Fruit fly (Drosophila melanogaster) whole organism, embryonic: Measurements from ENCODE around the gene CG14803.

Experiments used
- Bdp1 ChIP-seq: fragments of 200-800 bp; sonication (Bioruptor generic); optimal IDR thresholded peaks from 3 replicates; lab custom pipeline; 2016; ENCODE audit warnings: missing biosample characterization, missing genetic modification characterization
- Blimp-1 ChIP-seq: fragments of 200-800 bp; sonication (Bioruptor generic); optimal IDR thresholded peaks from 3 replicates; lab custom pipeline; 2018; ENCODE audit warnings: missing biosample characterization, missing genetic modification characterization, mild to moderate bottlenecking, moderate library complexity, missing genetic modification reagents
- CG11695 ChIP-seq: fragments of 200-800 bp; sonication (Bioruptor generic); IDR thresholded peaks from 3 replicates; pipeline ENCODE4 v1.3.6; 2022; ENCODE audit warnings: missing biosample characterization, missing genetic modification characterization
- CG13424 ChIP-seq: fragments of 200-800 bp; sonication (Bioruptor generic); optimal IDR thresholded peaks from 2 replicates; lab custom pipeline; 2019; ENCODE audit warnings: missing biosample characterization, mild to moderate bottlenecking, missing genetic modification characterization, moderate library complexity
- CG15073 ChIP-seq: fragments of 200-800 bp; sonication (Bioruptor generic); optimal IDR thresholded peaks from 2 replicates; lab custom pipeline; 2016; ENCODE audit warnings: missing biosample characterization, missing genetic modification characterization
- CG1529 ChIP-seq: fragments of 200-800 bp; sonication (Bioruptor generic); optimal IDR thresholded peaks from 3 replicates; lab custom pipeline; 2018; ENCODE audit warnings: missing biosample characterization, missing genetic modification characterization
- CG16813 ChIP-seq: fragments of 200-800 bp; sonication (Bioruptor generic); IDR thresholded peaks from 3 replicates; pipeline ENCODE4 v1.3.6; 2022; ENCODE audit warnings: missing biosample characterization, missing genetic modification characterization; ENCODE audit not compliant: partially characterized antibody
- CG16815 ChIP-seq: fragments of 200-800 bp; sonication (Bioruptor generic); optimal IDR thresholded peaks from 3 replicates; lab custom pipeline; 2017; ENCODE audit warnings: missing biosample characterization, mild to moderate bottlenecking, missing genetic modification characterization
- CG17829 ChIP-seq: fragments of 200-800 bp; optimal IDR thresholded peaks from 2 replicates; lab custom pipeline; 2019; ENCODE audit warnings: missing biosample characterization, mild to moderate bottlenecking, missing genetic modification characterization, moderate library complexity
- CG1792 ChIP-seq: fragments of 200-800 bp; sonication (Bioruptor generic); optimal IDR thresholded peaks from 2 replicates; lab custom pipeline; 2016; ENCODE audit warnings: missing biosample characterization, missing genetic modification characterization
- CG2199 ChIP-seq: fragments of 200-800 bp; sonication (Bioruptor generic); IDR thresholded peaks from 3 replicates; pipeline ENCODE4 v1.3.6; 2022; ENCODE audit warnings: missing biosample characterization, missing genetic modification characterization
- CG2712 ChIP-seq: fragments of 200-800 bp; optimal IDR thresholded peaks from 3 replicates; lab custom pipeline; 2019; ENCODE audit warnings: missing biosample characterization, mild to moderate bottlenecking, missing genetic modification characterization, moderate library complexity
- CG31441 ChIP-seq: fragments of 200-800 bp; sonication (Bioruptor generic); IDR thresholded peaks from 2 replicates; pipeline ENCODE4 v1.3.6; 2022; ENCODE audit warnings: missing biosample characterization, missing genetic modification characterization
- CG3163 ChIP-seq: fragments of 200-800 bp; sonication (Bioruptor generic); optimal IDR thresholded peaks from 3 replicates; lab custom pipeline; 2016; ENCODE audit warnings: missing biosample characterization, missing genetic modification characterization
- CG33213 ChIP-seq: fragments of 200-800 bp; sonication (Bioruptor generic); optimal IDR thresholded peaks from 3 replicates; lab custom pipeline; 2016; ENCODE audit warnings: missing biosample characterization, missing genetic modification characterization
- CG6791 ChIP-seq: fragments of 200-800 bp; sonication (Bioruptor generic); IDR thresholded peaks from 3 replicates; pipeline ENCODE4 v1.3.6; 2022; ENCODE audit warnings: missing biosample characterization, missing genetic modification characterization; ENCODE audit not compliant: partially characterized antibody
- CG7556 ChIP-seq: fragments of 200-800 bp; sonication (Bioruptor generic); optimal IDR thresholded peaks from 2 replicates; lab custom pipeline; 2017; ENCODE audit warnings: missing biosample characterization, mild to moderate bottlenecking, missing genetic modification characterization
- CG8359 ChIP-seq: fragments of 200-800 bp; sonication (Bioruptor generic); optimal IDR thresholded peaks from 2 replicates; lab custom pipeline; 2017; ENCODE audit warnings: missing biosample characterization, mild to moderate bottlenecking, missing genetic modification characterization, borderline replicate concordance
- CG8388 ChIP-seq: fragments of 200-800 bp; sonication (Bioruptor generic); optimal IDR thresholded peaks from 2 replicates; lab custom pipeline; 2019; ENCODE audit warnings: missing biosample characterization, mild to moderate bottlenecking, missing genetic modification characterization, moderate library complexity
- CG9609 ChIP-seq: fragments of 200-800 bp; sonication (Bioruptor generic); optimal IDR thresholded peaks from 3 replicates; lab custom pipeline; 2016; ENCODE audit warnings: missing biosample characterization, missing genetic modification characterization
- CHES-1-like ChIP-seq: fragments of 200-800 bp; sonication (Bioruptor generic); optimal IDR thresholded peaks from 2 replicates; lab custom pipeline; 2016; ENCODE audit warnings: missing biosample characterization, missing genetic modification characterization
- Camta ChIP-seq: fragments of 200-800 bp; sonication (Bioruptor generic); optimal IDR thresholded peaks from 2 replicates; lab custom pipeline; 2016; ENCODE audit warnings: missing biosample characterization, missing genetic modification characterization
- D ChIP-seq, 2 experiments: fragments of 200-800 bp in 1 of 2; fragments of >200 bp in 1 of 2; sonication (Bioruptor generic) in 1 of 2; optimal IDR thresholded peaks; 2 replicates in 1 of 2; 3 replicates in 1 of 2; lab custom pipeline; 2017; ENCODE audit warnings: mild to moderate bottlenecking in 1 of 2, missing biosample characterization in 1 of 2, missing genetic modification characterization in 1 of 2, missing genetic modification reagents in 1 of 2
- Dad ChIP-seq: fragments of 200-800 bp; sonication (Bioruptor generic); optimal IDR thresholded peaks from 3 replicates; lab custom pipeline; 2016; ENCODE audit warnings: missing biosample characterization, missing genetic modification characterization
- Deaf1 ChIP-seq: fragments of 200-800 bp; optimal IDR thresholded peaks from 3 replicates; lab custom pipeline; 2019; ENCODE audit warnings: missing biosample characterization, mild to moderate bottlenecking, missing genetic modification characterization, moderate library complexity
- Dfd ChIP-seq, 2 experiments: fragments of >200 bp; optimal IDR thresholded peaks; 2 replicates each; lab custom pipeline; 2017; ENCODE audit warnings: missing biosample characterization in 2 of 2, missing genetic modification characterization in 2 of 2
- Doc2 ChIP-seq: fragments of 200-800 bp; sonication (Bioruptor generic); IDR thresholded peaks from 2 replicates; pipeline ENCODE4 v1.3.6; 2022; ENCODE audit warnings: missing biosample characterization, missing genetic modification characterization
- Dref ChIP-seq: fragments of 200-800 bp; sonication (Bioruptor generic); IDR thresholded peaks from 2 replicates; pipeline ENCODE4 v1.3.6; 2022; ENCODE audit warnings: missing biosample characterization, missing genetic modification characterization
- GATAe ChIP-seq: fragments of 200-800 bp; sonication (Bioruptor generic); conservative IDR thresholded peaks from 2 replicates; pipeline ENCODE4 v1.3.6; 2022; ENCODE audit warnings: missing biosample characterization, missing genetic modification characterization
- Mes4 ChIP-seq: fragments of 200-800 bp; sonication (Bioruptor generic); optimal IDR thresholded peaks from 2 replicates; lab custom pipeline; 2016; ENCODE audit warnings: missing biosample characterization, missing genetic modification characterization
- ac ChIP-seq: fragments of 200-800 bp; sonication (Bioruptor generic); optimal IDR thresholded peaks from 3 replicates; lab custom pipeline; 2017; ENCODE audit warnings: missing biosample characterization, mild to moderate bottlenecking, missing genetic modification characterization
- cas ChIP-seq: fragments of 200-800 bp; sonication (Bioruptor generic); IDR thresholded peaks from 2 replicates; pipeline ENCODE4 v1.3.6; 2022; ENCODE audit warnings: missing biosample characterization, missing genetic modification characterization
- cg ChIP-seq: fragments of 200-800 bp; sonication (Bioruptor generic); optimal IDR thresholded peaks from 3 replicates; lab custom pipeline; 2019; ENCODE audit warnings: missing biosample characterization, mild to moderate bottlenecking, missing genetic modification characterization, moderate library complexity
- crc ChIP-seq: fragments of 200-800 bp; sonication (Bioruptor generic); optimal IDR thresholded peaks from 2 replicates; lab custom pipeline; 2016; ENCODE audit warnings: missing biosample characterization, missing genetic modification characterization
- cwo ChIP-seq: fragments of 200-800 bp; sonication (Bioruptor generic); optimal IDR thresholded peaks from 3 replicates; lab custom pipeline; 2017; ENCODE audit warnings: missing biosample characterization, missing genetic modification characterization, mild to moderate bottlenecking, moderate library complexity, missing genetic modification reagents
- dpn ChIP-seq, 2 experiments: fragments of 200-800 bp; sonication (Bioruptor generic); optimal IDR thresholded peaks; 3 replicates each; lab custom pipeline; 2016; ENCODE audit warnings: missing biosample characterization in 2 of 2, missing genetic modification characterization in 2 of 2
- exex ChIP-seq: fragments of 200-800 bp; sonication (Bioruptor generic); optimal IDR thresholded peaks from 4 replicates; lab custom pipeline; 2018; ENCODE audit warnings: missing biosample characterization, mild to moderate bottlenecking, missing genetic modification characterization, moderate library complexity
- gce ChIP-seq: fragments of 200-800 bp; sonication (Bioruptor generic); IDR thresholded peaks from 3 replicates; pipeline ENCODE4 v1.3.6; 2022; ENCODE audit warnings: missing biosample characterization, missing genetic modification characterization
- h ChIP-seq: fragments of >200 bp; optimal IDR thresholded peaks from 2 replicates; lab custom pipeline; 2017
- hbn ChIP-seq: fragments of 200-800 bp; sonication (Bioruptor generic); IDR thresholded peaks from 2 replicates; pipeline ENCODE4 v1.3.6; 2022; ENCODE audit warnings: missing biosample characterization, missing genetic modification characterization; ENCODE audit not compliant: partially characterized antibody
- lilli ChIP-seq: fragments of 200-800 bp; sonication (Bioruptor generic); optimal IDR thresholded peaks from 3 replicates; lab custom pipeline; 2016; ENCODE audit warnings: missing biosample characterization, missing genetic modification characterization
- pros ChIP-seq: fragments of 200-800 bp; sonication (Bioruptor generic); optimal IDR thresholded peaks from 3 replicates; lab custom pipeline; 2019; ENCODE audit warnings: missing biosample characterization, mild to moderate bottlenecking, missing genetic modification characterization, moderate library complexity
- row ChIP-seq: fragments of 200-800 bp; sonication (Bioruptor generic); IDR thresholded peaks from 3 replicates; pipeline ENCODE4 v1.3.6; 2022; ENCODE audit warnings: missing biosample characterization, missing genetic modification characterization
- salm ChIP-seq: fragments of 200-800 bp; sonication (Bioruptor generic); optimal IDR thresholded peaks from 2 replicates; lab custom pipeline; 2018; ENCODE audit warnings: missing biosample characterization, mild to moderate bottlenecking, missing genetic modification characterization
- sob ChIP-seq: fragments of 200-800 bp; sonication (Bioruptor generic); IDR thresholded peaks from 2 replicates; pipeline ENCODE4 v1.3.6; 2022; ENCODE audit warnings: missing biosample characterization, missing genetic modification characterization
- sqz ChIP-seq: fragments of 200-800 bp; sonication (Bioruptor generic); optimal IDR thresholded peaks from 3 replicates; lab custom pipeline; 2018; ENCODE audit warnings: missing biosample characterization, mild to moderate bottlenecking, missing genetic modification characterization
- tap ChIP-seq: fragments of 200-800 bp; optimal IDR thresholded peaks from 3 replicates; lab custom pipeline; 2019; ENCODE audit warnings: missing biosample characterization, mild to moderate bottlenecking, missing genetic modification characterization, moderate library complexity
- tna ChIP-seq: fragments of 200-800 bp; sonication (Bioruptor generic); IDR thresholded peaks from 2 replicates; pipeline ENCODE4 v1.3.6; 2022; ENCODE audit warnings: missing biosample characterization, missing genetic modification characterization; ENCODE audit not compliant: partially characterized antibody
- zf30C ChIP-seq: fragments of 200-800 bp; sonication (Bioruptor generic); optimal IDR thresholded peaks from 3 replicates; lab custom pipeline; 2018; ENCODE audit warnings: missing biosample characterization, mild to moderate bottlenecking, missing genetic modification characterization

Gene CG14803

dm6 chrX:1848624-1849198 lies 20.0 kb upstream of the CG14803 start (continued):
- TF ChIP-seq CG2199 (GFP tag; lab: Robert Waterston, UW) (no peak), exex (tag; lab: Kevin White, UChicago) (peak; percentile 67), gce (GFP tag; lab: Robert Waterston, UW) (no peak), row (GFP tag; lab: Robert Waterston, UW) (0 out of 3 replicates have a peak, but pooled peaks have one; percentile 22), lilli (GFP tag; lab: Kevin White, UChicago) (peak; percentile 4), CG13424 (tag; lab: Kevin White, UChicago) (no peak), Mes4 (GFP tag; lab: Kevin White, UChicago) (no peak), cg (peak; percentile 12), h (lab: Kevin White, UChicago) (no peak), cwo (GFP tag; lab: Kevin White, UChicago) (peak; percentile 57), CG7556 (GFP tag; lab: Kevin White, UChicago) (no peak), zf30C (GFP tag; lab: Kevin White, UChicago) (no peak), Dfd (GFP tag; optimal IDR thresholded peaks at IDR 0.05; lab: Kevin White, UChicago) (no peak), CG9609 (GFP tag; lab: Kevin White, UChicago) (no peak), CG31441 (no peak), CG33213 (GFP tag; lab: Kevin White, UChicago) (no peak), Camta (GFP tag; lab: Kevin White, UChicago) (no peak), hbn (GFP tag; lab: Robert Waterston, UW) (no peak), cas (GFP tag; lab: Robert Waterston, UW) (no peak)

dm6 chrX:1849914-1850313 lies 18.8 kb upstream of the CG14803 start:
- TF ChIP-seq CG6791 (GFP tag; lab: Robert Waterston, UW) (no peak), CG1792 (peak; percentile 58), pros (GFP tag; lab: Kevin White, UChicago) (no peak), CHES-1-like (peak; percentile 72), GATAe (GFP tag; lab: Robert Waterston, UW) (peak; percentile 50; the same call in 1 of the 2 replicates), CG8359 (GFP tag; lab: Kevin White, UChicago) (peak; percentile 46), Bdp1 (GFP tag; lab: Kevin White, UChicago) (peak; percentile 44), sob (GFP tag; lab: Robert Waterston, UW) (peak; percentile 86), Deaf1 (tag; lab: Kevin White, UChicago) (peak; percentile 74), CG15073 (GFP tag; lab: Kevin White, UChicago) (no peak), CG8388 (GFP tag; lab: Kevin White, UChicago) (peak; percentile 71), CG17829 (tag; lab: Kevin White, UChicago) (peak; percentile 81), dpn (GFP tag; optimal IDR thresholded peaks at IDR 0.05; lab: Kevin White, UChicago) (peak; percentile 82 to 86), crc (GFP tag; lab: Kevin White, UChicago) (peak; percentile 66), tap (tag; lab: Kevin White, UChicago) (peak; percentile 80), Dref (GFP tag; lab: Robert Waterston, UW) (no peak), salm (tag; lab: Kevin White, UChicago) (peak; percentile 68), ac (GFP tag; lab: Kevin White, UChicago) (peak; percentile 6), D (optimal IDR thresholded peaks at IDR 0.05; lab: Kevin White, UChicago) (no peak), D (GFP tag; optimal IDR thresholded peaks at IDR 0.05; lab: Kevin White, UChicago) (peak; percentile 64), Dad (GFP tag; lab: Kevin White, UChicago) (peak; percentile 75), CG11695 (peak; percentile 76), Camta (GFP tag; lab: Kevin White, UChicago) (peak; percentile 47), Blimp-1 (GFP tag; lab: Kevin White, UChicago) (peak; percentile 80), CG2712 (tag; lab: Kevin White, UChicago) (peak; percentile 85), tna (GFP tag; lab: Robert Waterston, UW) (no peak), CG1529 (GFP tag; lab: Kevin White, UChicago) (peak; percentile 54), CG3163 (GFP tag; lab: Kevin White, UChicago) (peak; percentile 29), CG16815 (GFP tag; lab: Kevin White, UChicago) (peak; percentile 63), CG16813 (GFP tag; lab: Robert Waterston, UW) (no peak), sqz (GFP tag; lab: Kevin White, UChicago) (peak; percentile 43), Doc2 (GFP tag; lab: Robert Waterston, UW) (0 out of 2 replicates have a peak, but pooled peaks have one; percentile 47)
